Fruit fly (Drosophila melanogaster): ENCODE data around the gene RpL34a.

The RpL34a gene

dm6 chr3R:26017771-26018731 is 41.0 kb downstream of the RpL34a start (continued):
- TF ChIP-seq CG8281 (tag; optimal IDR thresholded peaks at IDR 0.05) (peak; percentile 47), fd3F (GFP tag; optimal IDR thresholded peaks at IDR 0.05) (peak; percentile 1), CG11695 (GFP tag; IDR thresholded peaks at IDR 0.05) (peak; percentile 90), Ada2b (GFP tag; IDR thresholded peaks at IDR 0.05) (peak; percentile 44), CG17328 (GFP tag; IDR thresholded peaks at IDR 0.05) (peak; percentile 82), CG5953 (GFP tag; IDR thresholded peaks at IDR 0.05) (no peak), CG13624 (GFP tag; optimal IDR thresholded peaks at IDR 0.05) (no peak), CG4404 (GFP tag; IDR thresholded peaks at IDR 0.05) (peak; percentile 94), CG30020 (tag; optimal IDR thresholded peaks at IDR 0.05) (peak; percentile 74), CG4424 (GFP tag; optimal IDR thresholded peaks at IDR 0.05) (peak; percentile 83), pnt (GFP tag; optimal IDR thresholded peaks at IDR 0.05) (no peak), Opbp (GFP tag; IDR thresholded peaks at IDR 0.05; ENCODE audit: partially characterized antibody) (no peak), CG1529 (GFP tag; optimal IDR thresholded peaks at IDR 0.05) (peak; percentile 72), lola (GFP tag; optimal IDR thresholded peaks at IDR 0.05) (peak in 1 of 3 experiments; percentile 99), CG1603 (tag; optimal IDR thresholded peaks at IDR 0.05) (peak; percentile 41), ssp (GFP tag; IDR thresholded peaks at IDR 0.05) (peak; percentile 59), CG17359 (tag; optimal IDR thresholded peaks at IDR 0.05) (peak; percentile 78), CG14860 (GFP tag; IDR thresholded peaks at IDR 0.05; ENCODE audit: partially characterized antibody) (no peak), TFAM (GFP tag; optimal IDR thresholded peaks at IDR 0.05) (no peak), sc (optimal IDR thresholded peaks at IDR 0.05) (no peak), sc (GFP tag; optimal IDR thresholded peaks at IDR 0.05) (peak; percentile 76), Oli (tag; optimal IDR thresholded peaks at IDR 0.05) (peak; percentile 88), row (GFP tag; IDR thresholded peaks at IDR 0.05) (peak; percentile 72), yki (optimal IDR thresholded peaks at IDR 0.05) (no peak), CG12659 (GFP tag; optimal IDR thresholded peaks at IDR 0.05) (peak; percentile 69), nau (GFP tag; optimal IDR thresholded peaks at IDR 0.05) (peak; percentile 55), CG14667 (GFP tag; IDR thresholded peaks at IDR 0.05) (peak; percentile 59), trh (GFP tag; optimal IDR thresholded peaks at IDR 0.05) (peak; percentile 9), CG12219 (GFP tag; optimal IDR thresholded peaks at IDR 0.05) (peak; percentile 56), CG6175 (GFP tag; IDR thresholded peaks at IDR 0.05) (no peak), CG14050 (GFP tag; IDR thresholded peaks at IDR 0.05) (no peak; the same call in 2 of the 3 replicates), onecut (GFP tag; IDR thresholded peaks at IDR 0.05) (peak; percentile 62), tgo (GFP tag; IDR thresholded peaks at IDR 0.05) (peak; percentile 61; the same call in 2 of the 3 replicates), D19A (tag; optimal IDR thresholded peaks at IDR 0.05) (peak; percentile 88), CG2129 (GFP tag; IDR thresholded peaks at IDR 0.05; ENCODE audit: partially characterized antibody) (no peak), CG2120 (GFP tag; optimal IDR thresholded peaks at IDR 0.05) (no peak), ara (GFP tag; IDR thresholded peaks at IDR 0.05) (peak; percentile 76; the same call in 1 of the 2 replicates), CG15269 (tag; optimal IDR thresholded peaks at IDR 0.05) (peak; percentile 75), CG11093 (GFP tag; IDR thresholded peaks at IDR 0.05) (0 out of 3 replicates have a peak, but pooled peaks have one; percentile 30), D19B (GFP tag; optimal IDR thresholded peaks at IDR 0.05) (no peak), Dp (GFP tag; optimal IDR thresholded peaks at IDR 0.05) (no peak), CG12299 (tag; optimal IDR thresholded peaks at IDR 0.05) (peak; percentile 61), dati (GFP tag; IDR thresholded peaks at IDR 0.05) (no peak), da (GFP tag; optimal IDR thresholded peaks at IDR 0.05) (peak; percentile 3), CG12391 (tag; optimal IDR thresholded peaks at IDR 0.05) (peak; percentile 94), CG18476 (GFP tag; optimal IDR thresholded peaks at IDR 0.05) (peak; percentile 88), sim (GFP tag; IDR thresholded peaks at IDR 0.05) (peak; percentile 75), CG11398 (GFP tag; optimal IDR thresholded peaks at IDR 0.05) (no peak), C15 (GFP tag; IDR thresholded peaks at IDR 0.05) (no peak)
